Fruit fly (Drosophila melanogaster) whole organism, embryonic: Measurements from ENCODE around the gene CG7497.

ENCODE experiments used
- CG10267 ChIP-seq: fragments of 200-800 bp; sonication (Bioruptor generic); optimal IDR thresholded peaks from 2 replicates; lab custom pipeline; 2018; ENCODE audit warnings: missing biosample characterization, mild to moderate bottlenecking, missing genetic modification characterization, moderate library complexity
- CG11456 ChIP-seq: fragments of 200-800 bp; sonication (Bioruptor generic); IDR thresholded peaks from 3 replicates; pipeline ENCODE4 v1.3.6; 2022; ENCODE audit warnings: missing biosample characterization, missing genetic modification characterization
- CG11504 ChIP-seq: fragments of 200-800 bp; sonication (Bioruptor generic); optimal IDR thresholded peaks from 3 replicates; lab custom pipeline; 2019; ENCODE audit warnings: missing biosample characterization, mild to moderate bottlenecking, missing genetic modification characterization, moderate library complexity
- CG12155 ChIP-seq: fragments of 200-800 bp; sonication (Bioruptor generic); optimal IDR thresholded peaks from 3 replicates; lab custom pipeline; 2016; ENCODE audit warnings: missing biosample characterization, missing genetic modification characterization
- CG1233 ChIP-seq: fragments of 200-800 bp; sonication (Bioruptor generic); optimal IDR thresholded peaks from 4 replicates; lab custom pipeline; 2018; ENCODE audit warnings: missing biosample characterization, mild to moderate bottlenecking, missing genetic modification characterization
- CG12659 ChIP-seq: fragments of 200-800 bp; sonication (Bioruptor generic); optimal IDR thresholded peaks from 3 replicates; lab custom pipeline; 2017; ENCODE audit warnings: mild to moderate bottlenecking, missing biosample characterization, missing genetic modification reagents, missing genetic modification characterization
- CG12769 ChIP-seq: fragments of 200-800 bp; sonication (Bioruptor generic); optimal IDR thresholded peaks from 2 replicates; lab custom pipeline; 2019; ENCODE audit warnings: missing biosample characterization, mild to moderate bottlenecking, missing genetic modification characterization, moderate library complexity
- CG14710 ChIP-seq: fragments of 200-800 bp; sonication (Bioruptor generic); optimal IDR thresholded peaks from 3 replicates; lab custom pipeline; 2019; ENCODE audit warnings: missing biosample characterization, mild to moderate bottlenecking, missing genetic modification characterization, moderate library complexity
- CG16815 ChIP-seq: fragments of 200-800 bp; sonication (Bioruptor generic); optimal IDR thresholded peaks from 3 replicates; lab custom pipeline; 2017; ENCODE audit warnings: missing biosample characterization, mild to moderate bottlenecking, missing genetic modification characterization
- CG17328 ChIP-seq: fragments of 200-800 bp; sonication (Bioruptor generic); IDR thresholded peaks from 2 replicates; pipeline ENCODE4 v1.3.6; 2022; ENCODE audit warnings: missing biosample characterization, missing genetic modification characterization
- CG17568 ChIP-seq: fragments of 200-800 bp; sonication (Bioruptor generic); optimal IDR thresholded peaks from 2 replicates; lab custom pipeline; 2018; ENCODE audit warnings: missing biosample characterization, mild to moderate bottlenecking, missing genetic modification characterization, moderate library complexity
- CG17829 ChIP-seq: fragments of 200-800 bp; optimal IDR thresholded peaks from 2 replicates; lab custom pipeline; 2019; ENCODE audit warnings: missing biosample characterization, mild to moderate bottlenecking, missing genetic modification characterization, moderate library complexity
- CG33213 ChIP-seq: fragments of 200-800 bp; sonication (Bioruptor generic); optimal IDR thresholded peaks from 3 replicates; lab custom pipeline; 2016; ENCODE audit warnings: missing biosample characterization, missing genetic modification characterization
- CG3726 ChIP-seq: fragments of 200-800 bp; sonication (Bioruptor generic); IDR thresholded peaks from 3 replicates; pipeline ENCODE4, ENCODE4 v1.3.6; 2022; ENCODE audit warnings: missing biosample characterization, missing genetic modification characterization
- CG4282 ChIP-seq: fragments of 200-800 bp; sonication (Bioruptor generic); optimal IDR thresholded peaks from 2 replicates; lab custom pipeline; 2016; ENCODE audit warnings: missing biosample characterization, missing genetic modification characterization
- CG4360 ChIP-seq: fragments of 200-800 bp; sonication (Bioruptor generic); IDR thresholded peaks from 2 replicates; pipeline ENCODE4 v1.3.6; 2022; ENCODE audit warnings: missing biosample characterization, missing genetic modification characterization
- CG6654 ChIP-seq: fragments of 200-800 bp; sonication (Bioruptor generic); optimal IDR thresholded peaks from 2 replicates; lab custom pipeline; 2017; ENCODE audit warnings: missing biosample characterization, mild to moderate bottlenecking, missing genetic modification characterization
- CG6791 ChIP-seq: fragments of 200-800 bp; sonication (Bioruptor generic); IDR thresholded peaks from 3 replicates; pipeline ENCODE4 v1.3.6; 2022; ENCODE audit warnings: missing biosample characterization, missing genetic modification characterization; ENCODE audit not compliant: partially characterized antibody
- CG8478 ChIP-seq: fragments of >200 bp; optimal IDR thresholded peaks from 2 replicates; lab custom pipeline; 2018
- CG9727 ChIP-seq: fragments of 200-800 bp; sonication (Bioruptor generic); optimal IDR thresholded peaks from 3 replicates; lab custom pipeline; 2017; ENCODE audit warnings: missing biosample characterization, mild to moderate bottlenecking, missing genetic modification characterization
- CTCF ChIP-seq: fragments of 200-800 bp; sonication (Bioruptor generic); optimal IDR thresholded peaks from 2 replicates; lab custom pipeline; 2017; ENCODE audit warnings: missing biosample characterization, mild to moderate bottlenecking, missing genetic modification characterization, moderate library complexity
- ERR ChIP-seq: fragments of 200-800 bp; sonication (Bioruptor generic); optimal IDR thresholded peaks from 2 replicates; lab custom pipeline; 2016; ENCODE audit warnings: missing biosample characterization, missing genetic modification characterization
- HLH4C ChIP-seq: fragments of 200-800 bp; sonication (Bioruptor generic); IDR thresholded peaks from 3 replicates; pipeline ENCODE4 v1.3.6; 2022; ENCODE audit warnings: missing biosample characterization, missing genetic modification characterization; ENCODE audit not compliant: partially characterized antibody
- Meics ChIP-seq: fragments of 200-800 bp; sonication (Bioruptor generic); optimal IDR thresholded peaks from 2 replicates; lab custom pipeline; 2017; ENCODE audit warnings: missing biosample characterization, mild to moderate bottlenecking, missing genetic modification characterization
- Mrtf ChIP-seq: fragments of 200-800 bp; sonication (Bioruptor generic); IDR thresholded peaks from 3 replicates; pipeline ENCODE4 v1.3.6; 2022; ENCODE audit warnings: missing biosample characterization, missing genetic modification characterization
- NFAT ChIP-seq: fragments of 200-800 bp; sonication (Bioruptor generic); IDR thresholded peaks from 2 replicates; pipeline ENCODE4 v1.3.6; 2022; ENCODE audit warnings: missing biosample characterization, missing genetic modification characterization
- Rfx ChIP-seq: fragments of 200-800 bp; sonication (Bioruptor generic); IDR thresholded peaks from 2 replicates; pipeline ENCODE4 v1.3.6; 2022; ENCODE audit warnings: missing biosample characterization, missing genetic modification characterization
- Sin3A ChIP-seq: fragments of >200 bp; optimal IDR thresholded peaks from 2 replicates; lab custom pipeline; 2018
- Xbp1 ChIP-seq: fragments of 200-800 bp; sonication (Bioruptor generic); optimal IDR thresholded peaks from 3 replicates; lab custom pipeline; 2016; ENCODE audit warnings: missing biosample characterization, mild to moderate bottlenecking, missing genetic modification characterization
- bowl ChIP-seq: fragments of 200-800 bp; sonication (Bioruptor generic); IDR thresholded peaks from 2 replicates; pipeline ENCODE4 v1.3.6; 2022; ENCODE audit warnings: missing biosample characterization, missing genetic modification characterization
- cas ChIP-seq: fragments of 200-800 bp; sonication (Bioruptor generic); IDR thresholded peaks from 2 replicates; pipeline ENCODE4 v1.3.6; 2022; ENCODE audit warnings: missing biosample characterization, missing genetic modification characterization
- chinmo ChIP-seq: fragments of 200-800 bp; sonication (Bioruptor generic); IDR thresholded peaks from 4 replicates; pipeline ENCODE4 v1.3.6; 2022; ENCODE audit warnings: missing biosample characterization, missing genetic modification characterization; ENCODE audit not compliant: partially characterized antibody
- crol ChIP-seq: fragments of 200-800 bp; sonication (Bioruptor generic); IDR thresholded peaks from 2 replicates; pipeline ENCODE4 v1.3.6; 2022; ENCODE audit warnings: missing biosample characterization, missing genetic modification characterization
- da ChIP-seq: fragments of 200-800 bp; sonication (Bioruptor generic); optimal IDR thresholded peaks from 2 replicates; lab custom pipeline; 2016; ENCODE audit warnings: missing biosample characterization, missing genetic modification characterization
- esg ChIP-seq: fragments of 200-800 bp; sonication (Bioruptor generic); conservative IDR thresholded peaks from 2 replicates; pipeline ENCODE4 v1.3.6; 2022; ENCODE audit warnings: missing biosample characterization, missing genetic modification characterization
- eyg ChIP-seq: fragments of 200-800 bp; sonication (Bioruptor generic); optimal IDR thresholded peaks from 3 replicates; lab custom pipeline; 2016; ENCODE audit warnings: missing biosample characterization, missing genetic modification characterization
- gcm2 ChIP-seq: fragments of 200-800 bp; sonication (Bioruptor generic); optimal IDR thresholded peaks from 2 replicates; lab custom pipeline; 2016; ENCODE audit warnings: missing biosample characterization, missing genetic modification characterization
- grau ChIP-seq: fragments of 200-800 bp; optimal IDR thresholded peaks from 3 replicates; lab custom pipeline; 2019; ENCODE audit warnings: missing biosample characterization, mild to moderate bottlenecking, missing genetic modification characterization, moderate library complexity
- gsb-n ChIP-seq: fragments of 200-800 bp; sonication (Bioruptor generic); optimal IDR thresholded peaks from 3 replicates; lab custom pipeline; 2018; ENCODE audit warnings: missing biosample characterization, mild to moderate bottlenecking, missing genetic modification characterization
- h ChIP-seq: fragments of >200 bp; optimal IDR thresholded peaks from 2 replicates; lab custom pipeline; 2017
- hkb ChIP-seq, 2 experiments: fragments of 200-800 bp in 1 of 2; fragments of >200 bp in 1 of 2; sonication (Bioruptor generic) in 1 of 2; IDR thresholded peaks in 1 of 2; optimal IDR thresholded peaks in 1 of 2; 2 replicates each; pipeline versions ENCODE4 v1.3.6 to Lab custom; 2017 to 2022; ENCODE audit warnings: missing biosample characterization in 1 of 2, missing genetic modification characterization in 1 of 2
- ind ChIP-seq: fragments of 200-800 bp; sonication (Bioruptor generic); optimal IDR thresholded peaks from 3 replicates; lab custom pipeline; 2016; ENCODE audit warnings: missing biosample characterization, missing genetic modification characterization
- pita ChIP-seq: fragments of 200-800 bp; sonication (Bioruptor generic); optimal IDR thresholded peaks from 2 replicates; lab custom pipeline; 2017; ENCODE audit warnings: missing biosample characterization, mild to moderate bottlenecking, missing genetic modification characterization
- slou ChIP-seq: fragments of 200-800 bp; sonication (Bioruptor generic); optimal IDR thresholded peaks from 3 replicates; lab custom pipeline; 2016; ENCODE audit warnings: missing biosample characterization, missing genetic modification characterization
- trem ChIP-seq: fragments of 200-800 bp; optimal IDR thresholded peaks from 3 replicates; lab custom pipeline; 2019; ENCODE audit warnings: missing biosample characterization, mild to moderate bottlenecking, missing genetic modification characterization, moderate library complexity

CG7497 gene

DNA sequence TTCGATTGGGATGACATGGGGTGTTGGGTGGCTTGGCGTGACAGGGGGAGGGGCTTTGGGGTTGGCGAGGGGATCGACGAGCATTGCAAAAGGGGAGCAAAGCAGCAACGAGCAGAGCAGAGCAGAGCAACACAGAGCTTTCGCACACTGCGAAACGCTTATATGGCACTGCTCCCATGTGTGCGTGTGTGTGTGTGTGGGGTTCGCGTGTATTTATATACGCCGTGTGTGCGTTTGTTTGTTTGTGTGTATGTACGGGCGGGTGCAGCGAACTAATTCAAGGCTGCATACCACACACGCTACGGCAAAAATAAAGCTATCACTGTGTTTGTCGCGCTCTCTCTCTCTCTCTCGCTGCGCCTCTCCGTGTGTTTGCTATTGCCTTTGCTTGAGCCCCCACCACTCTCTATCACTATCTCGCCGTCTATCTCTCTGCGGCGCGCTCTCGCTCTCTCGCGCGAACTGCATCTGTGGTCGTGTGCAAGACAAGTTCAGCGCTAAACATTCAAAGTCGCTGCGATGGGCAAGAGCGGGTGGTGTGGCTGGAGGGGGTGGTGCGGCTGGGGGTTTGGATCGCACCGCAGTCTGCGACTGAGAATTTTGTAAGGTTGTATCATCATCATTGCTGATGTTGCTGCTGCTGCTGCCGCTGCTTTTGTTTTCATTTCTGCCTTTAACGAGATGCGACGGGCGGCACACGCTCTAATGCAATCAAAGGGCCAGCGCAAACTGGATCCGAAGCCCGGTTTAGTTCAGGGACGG, 42.6 kb upstream of the CG7497 start (continued):
- TF ChIP-seq bowl (GFP tag; lab: Robert Waterston, UW) = peak; percentile 6; the same call in 1 of the 2 replicates
- no peak for TF ChIP-seq gsb-n (tag; lab: Kevin White, UChicago)
- no peak for TF ChIP-seq CG6654 (GFP tag; lab: Kevin White, UChicago)
- TF ChIP-seq chinmo (GFP tag; lab: Robert Waterston, UW) = peak; percentile 93
- no peak for TF ChIP-seq pita (GFP tag; lab: Kevin White, UChicago)
- TF ChIP-seq CG8478 (lab: Kevin White, UChicago) = peak; percentile 88
- no peak for TF ChIP-seq Mrtf (GFP tag; lab: Robert Waterston, UW)
- no peak for TF ChIP-seq ind (GFP tag; lab: Kevin White, UChicago)
- TF ChIP-seq HLH4C (GFP tag; lab: Robert Waterston, UW) = 0 out of 3 replicates have a peak, but pooled peaks have one; percentile 23
- peak; percentile 35 for TF ChIP-seq CG11504 (tag; lab: Kevin White, UChicago)
- no peak for TF ChIP-seq esg
- no peak for TF ChIP-seq Sin3A
- TF ChIP-seq CG14710 (tag; lab: Kevin White, UChicago) = no peak
- TF ChIP-seq NFAT (GFP tag; lab: Robert Waterston, UW) = 0 out of 2 replicates have a peak, but pooled peaks have one; percentile 17
- TF ChIP-seq, all 482 proteins: peak for 59

DNA sequence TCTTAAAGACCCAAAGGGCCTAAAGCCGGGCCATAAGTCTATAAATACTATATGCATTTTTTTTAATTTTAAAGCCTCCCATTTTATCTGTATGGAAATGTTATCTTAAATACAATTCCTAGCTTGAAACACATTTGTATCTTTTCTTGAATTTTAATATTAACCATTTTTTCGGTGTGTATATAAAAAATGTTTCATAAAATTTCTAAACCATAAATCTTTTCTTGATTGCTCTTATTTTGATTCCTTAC, 42.1 kb upstream of the CG7497 start:
- TF ChIP-seq trem (tag; lab: Kevin White, UChicago) (no peak), slou (GFP tag; lab: Kevin White, UChicago) (no peak), CG9727 (GFP tag; lab: Kevin White, UChicago) (no peak), cas (GFP tag; lab: Robert Waterston, UW) (no peak)

DNA sequence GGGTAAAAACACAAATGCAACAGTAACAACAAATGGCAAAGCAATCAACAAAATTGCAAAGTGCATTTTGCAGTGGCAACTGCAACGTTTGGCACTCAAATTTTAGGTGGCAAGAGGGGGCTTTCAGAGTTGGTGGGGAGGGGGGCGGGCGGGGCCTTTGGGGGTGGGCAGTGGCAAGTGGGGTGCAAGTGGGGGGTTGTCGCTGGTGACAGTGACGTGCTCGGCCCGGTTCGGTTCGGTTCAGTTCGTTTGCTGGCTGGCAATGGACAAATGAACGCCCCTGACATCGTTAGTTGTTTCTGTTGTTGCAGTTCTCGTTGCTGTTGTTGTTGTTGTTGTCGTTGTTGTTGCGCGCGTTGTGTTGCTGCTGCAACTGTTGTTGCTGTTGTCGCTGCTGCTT, 40.1 kb upstream of the CG7497 start:
- TF ChIP-seq CG11456 = 0 out of 3 replicates have a peak, but pooled peaks have one; percentile 9
- TF ChIP-seq hkb (optimal IDR thresholded peaks at IDR 0.05; lab: Kevin White, UChicago) = no peak
- no peak for TF ChIP-seq hkb (GFP tag; IDR thresholded peaks at IDR 0.05; lab: Robert Waterston, UW)
- TF ChIP-seq CG1233 (GFP tag; lab: Kevin White, UChicago) = no peak
- TF ChIP-seq CG17328 (GFP tag; lab: Robert Waterston, UW) = no peak
- no peak for TF ChIP-seq CG17568 (GFP tag; lab: Kevin White, UChicago)
- 0 out of 2 replicates have a peak, but pooled peaks have one; percentile 26 for TF ChIP-seq crol (GFP tag; lab: Robert Waterston, UW)
- TF ChIP-seq CG33213 (GFP tag; lab: Kevin White, UChicago) = no peak
- 0 out of 3 replicates have a peak, but pooled peaks have one; percentile 14 for TF ChIP-seq CG6791 (GFP tag; lab: Robert Waterston, UW)
- no peak for TF ChIP-seq CG12155 (GFP tag; lab: Kevin White, UChicago)
- TF ChIP-seq Meics (GFP tag; lab: Kevin White, UChicago) = no peak
- no peak for TF ChIP-seq gcm2 (GFP tag; lab: Kevin White, UChicago)
- TF ChIP-seq ind (GFP tag; lab: Kevin White, UChicago) = no peak
- peak; percentile 71 for TF ChIP-seq CG4360 (GFP tag; lab: Robert Waterston, UW)

DNA sequence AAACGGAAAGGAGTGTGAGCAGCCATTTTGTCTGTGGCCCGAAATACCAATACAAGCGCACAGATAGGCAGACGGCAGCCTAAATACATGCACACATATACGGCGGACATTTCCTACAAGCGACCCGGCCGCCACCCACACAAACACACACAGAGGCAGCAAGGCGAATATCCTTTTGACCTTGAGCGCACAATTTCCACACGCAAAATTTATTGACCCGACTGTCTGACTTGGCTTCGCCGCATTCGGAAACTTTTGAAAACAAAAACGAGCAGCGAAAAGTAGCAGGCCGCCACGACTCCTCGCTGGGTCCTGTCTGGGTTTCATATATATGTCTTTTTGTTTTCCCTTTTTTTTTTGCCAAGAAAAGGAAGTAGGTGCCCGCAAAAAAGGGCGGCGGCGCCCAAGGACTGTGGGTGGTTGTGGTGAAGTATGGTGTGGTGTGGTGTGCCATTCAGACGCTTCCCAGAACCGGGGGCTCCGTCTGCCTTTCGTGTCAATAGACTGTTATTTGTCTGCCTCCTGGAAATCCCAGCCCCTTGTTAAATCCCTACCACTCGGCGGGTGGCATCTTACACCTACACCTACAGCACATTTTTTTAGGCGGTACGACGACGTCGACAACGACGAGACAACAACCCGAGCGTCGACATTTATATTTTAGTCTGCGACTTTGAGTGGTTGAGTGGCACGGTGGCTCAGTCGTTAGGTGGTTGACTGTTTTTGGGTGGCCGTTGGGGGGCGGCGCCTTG, 37.3 kb upstream of the CG7497 start:
- TF ChIP-seq CG4282 (GFP tag; lab: Kevin White, UChicago) = no peak
- TF ChIP-seq CTCF (GFP tag; lab: Kevin White, UChicago) = no peak
- TF ChIP-seq CG3726 = 0 out of 3 replicates have a peak, but pooled peaks have one; percentile 10
- no peak for TF ChIP-seq Xbp1 (GFP tag; lab: Kevin White, UChicago)
- no peak for TF ChIP-seq CG33213 (GFP tag; lab: Kevin White, UChicago)
- no peak for TF ChIP-seq grau
- TF ChIP-seq CG17829 (tag; lab: Kevin White, UChicago) = no peak
- TF ChIP-seq Rfx (GFP tag; lab: Robert Waterston, UW) = no peak
- TF ChIP-seq CG16815 (GFP tag; lab: Kevin White, UChicago) = no peak
- no peak for TF ChIP-seq da
- TF ChIP-seq CG10267 = no peak
- no peak for TF ChIP-seq h (lab: Kevin White, UChicago)
- no peak for TF ChIP-seq eyg
- peak; percentile 58 for TF ChIP-seq ERR
- TF ChIP-seq CG12659 = no peak
- no peak for TF ChIP-seq CG12769 (tag; lab: Kevin White, UChicago)
